Fruit fly (Drosophila melanogaster) whole organism, embryonic: ENCODE measurements around the gene Cks85A.
A peak's percentile ranks its signal among the peaks of the same experiment; 100 is the strongest.

Source experiments
- Atf3 ChIP-seq: fragments of 200-800 bp; sonication (Bioruptor generic); optimal IDR thresholded peaks from 3 replicates; lab custom pipeline; 2016; ENCODE audit warnings: missing biosample characterization, missing genetic modification characterization
- CG10274 ChIP-seq: fragments of 200-800 bp; sonication (Bioruptor generic); optimal IDR thresholded peaks from 3 replicates; lab custom pipeline; 2017; ENCODE audit warnings: missing biosample characterization, mild to moderate bottlenecking, missing genetic modification characterization
- CG10654 ChIP-seq: fragments of 200-800 bp; sonication (Bioruptor generic); optimal IDR thresholded peaks from 2 replicates; lab custom pipeline; 2016; ENCODE audit warnings: missing biosample characterization, missing genetic modification characterization
- CG10979 ChIP-seq: fragments of 200-800 bp; sonication (Bioruptor generic); optimal IDR thresholded peaks from 2 replicates; lab custom pipeline; 2018; ENCODE audit warnings: missing biosample characterization, mild to moderate bottlenecking, missing genetic modification characterization, moderate library complexity
- CG11093 ChIP-seq: fragments of 200-800 bp; sonication (Bioruptor generic); IDR thresholded peaks from 3 replicates; pipeline ENCODE4 v1.3.6; 2022; ENCODE audit warnings: missing biosample characterization, missing genetic modification characterization
- CG11247 ChIP-seq: fragments of 200-800 bp; sonication (Bioruptor generic); IDR thresholded peaks from 2 replicates; pipeline ENCODE4 v1.3.6; 2022; ENCODE audit warnings: missing biosample characterization, missing genetic modification characterization
- CG12071 ChIP-seq: fragments of 200-800 bp; sonication (Bioruptor generic); optimal IDR thresholded peaks from 3 replicates; lab custom pipeline; 2018; ENCODE audit warnings: missing biosample characterization, mild to moderate bottlenecking, missing genetic modification characterization
- CG12769 ChIP-seq: fragments of 200-800 bp; sonication (Bioruptor generic); optimal IDR thresholded peaks from 2 replicates; lab custom pipeline; 2019; ENCODE audit warnings: missing biosample characterization, mild to moderate bottlenecking, missing genetic modification characterization, moderate library complexity
- CG1603 ChIP-seq: fragments of 200-800 bp; sonication (Bioruptor generic); optimal IDR thresholded peaks from 2 replicates; lab custom pipeline; 2019; ENCODE audit warnings: missing biosample characterization, mild to moderate bottlenecking, missing genetic modification characterization, moderate library complexity
- CG16863 ChIP-seq: fragments of 200-800 bp; sonication (Bioruptor generic); optimal IDR thresholded peaks from 3 replicates; lab custom pipeline; 2016; ENCODE audit warnings: missing biosample characterization, missing genetic modification characterization
- CG1792 ChIP-seq: fragments of 200-800 bp; sonication (Bioruptor generic); optimal IDR thresholded peaks from 2 replicates; lab custom pipeline; 2016; ENCODE audit warnings: missing biosample characterization, missing genetic modification characterization
- CG18476 ChIP-seq: fragments of 200-800 bp; sonication (Bioruptor generic); optimal IDR thresholded peaks from 2 replicates; lab custom pipeline; 2016; ENCODE audit warnings: missing biosample characterization, mild to moderate bottlenecking, missing genetic modification characterization
- CG30020 ChIP-seq: fragments of 200-800 bp; optimal IDR thresholded peaks from 2 replicates; lab custom pipeline; 2019; ENCODE audit warnings: missing biosample characterization, mild to moderate bottlenecking, missing genetic modification characterization, moderate library complexity
- CG30431 ChIP-seq: fragments of 200-800 bp; sonication (Bioruptor generic); optimal IDR thresholded peaks from 2 replicates; lab custom pipeline; 2017; ENCODE audit warnings: missing biosample characterization, missing genetic modification characterization
- CG3407 ChIP-seq: fragments of 200-800 bp; sonication (Bioruptor generic); optimal IDR thresholded peaks from 2 replicates; lab custom pipeline; 2018; ENCODE audit warnings: missing biosample characterization, mild to moderate bottlenecking, missing genetic modification characterization
- CG4820 ChIP-seq: fragments of 200-800 bp; sonication (Bioruptor generic); optimal IDR thresholded peaks from 3 replicates; lab custom pipeline; 2016; ENCODE audit warnings: missing biosample characterization, missing genetic modification characterization
- CG6683 ChIP-seq: fragments of 200-800 bp; sonication (Bioruptor generic); optimal IDR thresholded peaks from 2 replicates; lab custom pipeline; 2017; ENCODE audit warnings: missing biosample characterization, mild to moderate bottlenecking, missing genetic modification characterization, missing genetic modification reagents
- CG7271 ChIP-seq: fragments of 200-800 bp; sonication (Bioruptor generic); optimal IDR thresholded peaks from 2 replicates; lab custom pipeline; 2018; ENCODE audit warnings: missing biosample characterization, mild to moderate bottlenecking, missing genetic modification characterization, moderate library complexity
- CG7786 ChIP-seq: fragments of 200-800 bp; sonication (Bioruptor generic); optimal IDR thresholded peaks from 2 replicates; lab custom pipeline; 2016; ENCODE audit warnings: missing biosample characterization, missing genetic modification characterization
- CG7928 ChIP-seq: fragments of 200-800 bp; sonication (Bioruptor generic); optimal IDR thresholded peaks from 2 replicates; lab custom pipeline; 2017; ENCODE audit warnings: missing biosample characterization, mild to moderate bottlenecking, missing genetic modification characterization
- CG9609 ChIP-seq: fragments of 200-800 bp; sonication (Bioruptor generic); optimal IDR thresholded peaks from 3 replicates; lab custom pipeline; 2016; ENCODE audit warnings: missing biosample characterization, missing genetic modification characterization
- D ChIP-seq, 2 experiments: fragments of 200-800 bp in 1 of 2; fragments of >200 bp in 1 of 2; sonication (Bioruptor generic) in 1 of 2; optimal IDR thresholded peaks; 2 replicates in 1 of 2; 3 replicates in 1 of 2; lab custom pipeline; 2017; ENCODE audit warnings: mild to moderate bottlenecking in 1 of 2, missing biosample characterization in 1 of 2, missing genetic modification characterization in 1 of 2, missing genetic modification reagents in 1 of 2
- Fer1 ChIP-seq: fragments of 200-800 bp; sonication (Bioruptor generic); optimal IDR thresholded peaks from 2 replicates; lab custom pipeline; 2017; ENCODE audit warnings: missing biosample characterization, mild to moderate bottlenecking, missing genetic modification characterization
- Fer2 ChIP-seq: fragments of 200-800 bp; sonication (Bioruptor generic); optimal IDR thresholded peaks from 2 replicates; lab custom pipeline; 2018; ENCODE audit warnings: missing biosample characterization, mild to moderate bottlenecking, missing genetic modification characterization, moderate library complexity
- Hmx ChIP-seq: fragments of 200-800 bp; sonication (Bioruptor generic); optimal IDR thresholded peaks from 2 replicates; lab custom pipeline; 2016; ENCODE audit warnings: missing biosample characterization, missing genetic modification characterization
- Max ChIP-seq: fragments of 200-800 bp; sonication (Bioruptor generic); optimal IDR thresholded peaks from 2 replicates; lab custom pipeline; 2016; ENCODE audit warnings: missing biosample characterization, mild to moderate bottlenecking, missing genetic modification characterization
- Myb ChIP-seq: fragments of 200-800 bp; sonication (Bioruptor generic); optimal IDR thresholded peaks from 2 replicates; lab custom pipeline; 2016; ENCODE audit warnings: missing biosample characterization, missing genetic modification characterization
- NFAT ChIP-seq: fragments of 200-800 bp; sonication (Bioruptor generic); IDR thresholded peaks from 2 replicates; pipeline ENCODE4 v1.3.6; 2022; ENCODE audit warnings: missing biosample characterization, missing genetic modification characterization
- Oli ChIP-seq: fragments of 200-800 bp; sonication (Bioruptor generic); optimal IDR thresholded peaks from 2 replicates; lab custom pipeline; 2018; ENCODE audit warnings: missing biosample characterization, mild to moderate bottlenecking, missing genetic modification characterization, moderate library complexity
- Opbp ChIP-seq: fragments of 200-800 bp; sonication (Bioruptor generic); IDR thresholded peaks from 3 replicates; pipeline ENCODE4 v1.3.6; 2022; ENCODE audit warnings: missing biosample characterization, missing genetic modification characterization; ENCODE audit not compliant: partially characterized antibody
- Pdp1 ChIP-seq, 2 experiments: fragments of 200-800 bp; sonication (Bioruptor generic); optimal IDR thresholded peaks; 3 replicates each; lab custom pipeline; 2016; ENCODE audit warnings: missing biosample characterization in 2 of 2, missing genetic modification characterization in 2 of 2, mild to moderate bottlenecking in 1 of 2, moderate library complexity in 1 of 2
- Rx ChIP-seq: fragments of 200-800 bp; sonication (Bioruptor generic); IDR thresholded peaks from 2 replicates; pipeline ENCODE4 v1.3.6; 2022; ENCODE audit warnings: missing biosample characterization, missing genetic modification characterization
- crc ChIP-seq: fragments of 200-800 bp; sonication (Bioruptor generic); optimal IDR thresholded peaks from 2 replicates; lab custom pipeline; 2016; ENCODE audit warnings: missing biosample characterization, missing genetic modification characterization
- disco-r ChIP-seq: fragments of 200-800 bp; sonication (Bioruptor generic); optimal IDR thresholded peaks from 2 replicates; lab custom pipeline; 2016; ENCODE audit warnings: missing biosample characterization, missing genetic modification characterization
- eve ChIP-seq, 2 experiments: fragments of >200 bp; optimal IDR thresholded peaks; 2 replicates each; lab custom pipeline; 2017; ENCODE audit warnings: missing biosample characterization in 2 of 2, missing genetic modification characterization in 2 of 2
- fd3F ChIP-seq: fragments of 200-800 bp; sonication (Bioruptor generic); optimal IDR thresholded peaks from 2 replicates; lab custom pipeline; 2018; ENCODE audit warnings: missing biosample characterization, mild to moderate bottlenecking, missing genetic modification characterization, moderate library complexity
- ftz-f1 ChIP-seq: fragments of 200-800 bp; sonication (Bioruptor generic); optimal IDR thresholded peaks from 2 replicates; lab custom pipeline; 2016; ENCODE audit warnings: missing biosample characterization, missing genetic modification characterization
- gcm ChIP-seq: fragments of 200-800 bp; sonication (Bioruptor generic); optimal IDR thresholded peaks from 2 replicates; lab custom pipeline; 2019; ENCODE audit warnings: missing biosample characterization, mild to moderate bottlenecking, missing genetic modification characterization, moderate library complexity
- ind ChIP-seq: fragments of 200-800 bp; sonication (Bioruptor generic); optimal IDR thresholded peaks from 3 replicates; lab custom pipeline; 2016; ENCODE audit warnings: missing biosample characterization, missing genetic modification characterization
- lmd ChIP-seq: fragments of 200-800 bp; sonication (Bioruptor generic); IDR thresholded peaks from 2 replicates; pipeline ENCODE4 v1.3.6; 2022; ENCODE audit warnings: missing biosample characterization, missing genetic modification characterization
- nmo ChIP-seq: fragments of 200-800 bp; sonication (Bioruptor generic); optimal IDR thresholded peaks from 2 replicates; lab custom pipeline; 2018; ENCODE audit warnings: missing biosample characterization, mild to moderate bottlenecking, missing genetic modification characterization, moderate library complexity
- odd ChIP-seq: fragments of 200-800 bp; sonication (Bioruptor generic); optimal IDR thresholded peaks from 2 replicates; lab custom pipeline; 2017; ENCODE audit warnings: missing biosample characterization, mild to moderate bottlenecking, missing genetic modification characterization
- p53 ChIP-seq: fragments of 200-800 bp; sonication (Bioruptor generic); optimal IDR thresholded peaks from 2 replicates; lab custom pipeline; 2016; ENCODE audit warnings: missing biosample characterization, missing genetic modification characterization
- pho ChIP-seq: fragments of 200-800 bp; sonication (Bioruptor generic); optimal IDR thresholded peaks from 2 replicates; lab custom pipeline; 2016; ENCODE audit warnings: missing biosample characterization, missing genetic modification characterization
- pnt ChIP-seq: fragments of 200-800 bp; sonication (Bioruptor generic); optimal IDR thresholded peaks from 3 replicates; lab custom pipeline; 2016; ENCODE audit warnings: missing biosample characterization, missing genetic modification characterization
- sna ChIP-seq: fragments of 200-800 bp; sonication (Bioruptor generic); IDR thresholded peaks from 2 replicates; pipeline ENCODE4 v1.3.6; 2022; ENCODE audit warnings: missing biosample characterization, missing genetic modification characterization; ENCODE audit not compliant: partially characterized antibody
- tio ChIP-seq: fragments of 200-800 bp; sonication (Bioruptor generic); optimal IDR thresholded peaks from 2 replicates; lab custom pipeline; 2017; ENCODE audit warnings: missing biosample characterization, missing genetic modification characterization, inconsistent platforms
- unpg ChIP-seq: fragments of 200-800 bp; sonication (Bioruptor generic); optimal IDR thresholded peaks from 3 replicates; lab custom pipeline; 2018; ENCODE audit warnings: missing biosample characterization, mild to moderate bottlenecking, missing genetic modification characterization, moderate library complexity
- yki ChIP-seq: fragments of >200 bp; optimal IDR thresholded peaks from 3 replicates; lab custom pipeline; 2018
- z ChIP-seq: fragments of 200-800 bp; sonication (Bioruptor generic); IDR thresholded peaks from 3 replicates; pipeline ENCODE4 v1.3.6; 2022; ENCODE audit warnings: missing biosample characterization, missing genetic modification characterization
- zfh1 ChIP-seq: fragments of 200-800 bp; sonication (Bioruptor generic); IDR thresholded peaks from 3 replicates; pipeline ENCODE4 v1.3.6; 2022; ENCODE audit warnings: missing biosample characterization, missing genetic modification characterization

The Cks85A gene

DNA sequence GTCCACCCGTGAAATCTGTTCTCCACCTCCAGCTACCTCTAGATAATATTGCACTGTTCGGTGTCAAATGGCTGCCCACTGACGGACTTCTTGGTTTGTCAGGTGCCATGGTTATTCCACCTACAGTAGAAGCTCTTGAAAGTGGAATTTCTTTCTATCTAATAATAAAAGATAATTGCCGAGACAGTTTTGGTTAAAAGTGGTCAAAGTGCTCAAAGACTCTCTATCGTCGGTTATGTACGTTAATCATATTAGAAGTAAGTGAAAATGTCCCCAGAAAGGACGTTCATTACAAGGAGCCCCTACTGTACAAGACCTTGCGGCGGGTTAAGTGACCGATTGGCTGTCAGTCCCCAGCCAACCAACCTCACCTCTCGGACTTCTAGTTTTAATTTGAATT lies 25.9 kb upstream of the Cks85A start (continued):
- TF ChIP-seq gcm (peak; percentile 33), CG30431 (peak; percentile 22), D (optimal IDR thresholded peaks at IDR 0.05; lab: Kevin White, UChicago) (no peak), D (GFP tag; optimal IDR thresholded peaks at IDR 0.05; lab: Kevin White, UChicago) (no peak), Max (GFP tag; lab: Kevin White, UChicago) (peak; percentile 14), CG9609 (GFP tag; lab: Kevin White, UChicago) (peak; percentile 41), Pdp1 (GFP tag; optimal IDR thresholded peaks at IDR 0.05; lab: Kevin White, UChicago) (peak in 1 of 2 experiments; percentile 62), CG10979 (tag; lab: Kevin White, UChicago) (no peak), CG1603 (tag; lab: Kevin White, UChicago) (peak; percentile 44), CG6683 (GFP tag; lab: Kevin White, UChicago) (no peak), disco-r (no peak), Opbp (GFP tag; lab: Robert Waterston, UW) (no peak), CG1792 (GFP tag; lab: Kevin White, UChicago) (no peak), lmd (GFP tag; lab: Robert Waterston, UW) (peak; percentile 47; the same call in 1 of the 2 replicates), pho (no peak), CG18476 (GFP tag; lab: Kevin White, UChicago) (no peak), eve (GFP tag; optimal IDR thresholded peaks at IDR 0.05; lab: Kevin White, UChicago) (peak in 1 of 2 experiments; percentile 13), zfh1 (peak; percentile 40; the same call in 1 of the 3 replicates), sna (GFP tag; lab: Robert Waterston, UW) (no peak), nmo (no peak), Hmx (GFP tag; lab: Kevin White, UChicago) (no peak), Fer1 (GFP tag; lab: Kevin White, UChicago) (peak; percentile 45), odd (GFP tag; lab: Kevin White, UChicago) (peak; percentile 14), fd3F (GFP tag; lab: Kevin White, UChicago) (peak; percentile 29), unpg (GFP tag; lab: Kevin White, UChicago) (peak; percentile 65), yki (lab: Kevin White, UChicago) (no peak), Rx (no peak), CG12769 (tag; lab: Kevin White, UChicago) (peak; percentile 32), NFAT (GFP tag; lab: Robert Waterston, UW) (no peak), pnt (peak; percentile 61), Fer2 (tag; lab: Kevin White, UChicago) (no peak), p53 (no peak), CG7271 (tag; lab: Kevin White, UChicago) (no peak), CG11093 (GFP tag; lab: Robert Waterston, UW) (0 out of 3 replicates have a peak, but pooled peaks have one; percentile 24), CG10654 (GFP tag; lab: Kevin White, UChicago) (no peak), CG11247 (GFP tag; lab: Robert Waterston, UW) (peak; percentile 41; the same call in 1 of the 2 replicates), tio (GFP tag; lab: Kevin White, UChicago) (peak; percentile 26), Myb (GFP tag; lab: Kevin White, UChicago) (no peak), CG7928 (GFP tag; lab: Kevin White, UChicago) (no peak), ind (GFP tag; lab: Kevin White, UChicago) (no peak), ftz-f1 (no peak), CG16863 (GFP tag; lab: Kevin White, UChicago) (peak; percentile 26), CG12071 (GFP tag; lab: Kevin White, UChicago) (no peak), CG7786 (peak; percentile 23), z (GFP tag; lab: Robert Waterston, UW) (no peak), CG3407 (GFP tag; lab: Kevin White, UChicago) (peak; percentile 3), Oli (peak; percentile 62), crc (GFP tag; lab: Kevin White, UChicago) (no peak), CG30020 (tag; lab: Kevin White, UChicago) (no peak), CG4820 (GFP tag; lab: Kevin White, UChicago) (peak; percentile 45), Atf3 (GFP tag; lab: Kevin White, UChicago) (no peak), CG10274 (GFP tag; lab: Kevin White, UChicago) (no peak)
